Worm (Caenorhabditis elegans): ENCODE measurements around the gene mxl-2.

DNA sequence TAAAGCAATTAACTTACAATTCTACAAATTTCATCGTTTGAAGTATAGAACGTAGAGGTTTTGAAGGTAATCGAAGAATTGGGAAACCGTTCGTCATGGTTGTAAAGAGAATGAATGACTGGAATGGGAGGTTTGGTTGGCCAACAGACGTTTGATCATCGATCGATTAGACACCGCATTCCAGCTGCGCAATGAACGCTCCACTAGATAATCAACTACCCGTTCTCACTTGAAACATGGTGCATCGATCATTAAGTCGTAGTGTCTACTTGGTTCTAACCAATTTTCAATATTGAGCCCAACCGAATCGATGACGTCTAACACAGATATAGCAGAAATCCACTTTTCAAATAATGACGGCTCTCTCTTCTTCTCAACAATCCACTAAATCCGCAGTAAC, 44.8 kb downstream of the mxl-2 start, which contains the start of gene fbxb-82:
- TF ChIP-seq him-1 (tag; optimal IDR thresholded peaks at IDR 0.05) (no peak), dao-5 (tag; optimal IDR thresholded peaks at IDR 0.05) (no peak), W03F9.2 (tag; optimal IDR thresholded peaks at IDR 0.05) (no peak)
